Worm (Caenorhabditis elegans) whole organism, mixed stage, embryonic: Measurements from ENCODE around the gene npr-16.

Experiments used
- ces-1 ChIP-seq: fragments of 150-350 bp; optimal IDR thresholded peaks from 2 replicates; lab custom pipeline; 2014; ENCODE audit warnings: missing biosample characterization, missing genetic modification reagents, missing genetic modification characterization
- elt-3 ChIP-seq: fragments of 150-350 bp; optimal IDR thresholded peaks from 2 replicates; lab custom pipeline; 2014; ENCODE audit warnings: missing biosample characterization, missing genetic modification characterization
- flh-1 ChIP-seq: fragments of 200-800 bp; sonication (Bioruptor generic); optimal IDR thresholded peaks from 2 replicates; lab custom pipeline; 2018; ENCODE audit warnings: mild to moderate bottlenecking, missing genetic modification characterization, moderate library complexity, missing compliant biosample characterization
- lin-13 ChIP-seq: fragments of 150-350 bp; optimal IDR thresholded peaks from 2 replicates; lab custom pipeline; 2014; ENCODE audit warnings: missing biosample characterization, missing genetic modification characterization
- lsy-2 ChIP-seq: fragments of 150-350 bp; optimal IDR thresholded peaks from 2 replicates; lab custom pipeline; 2014; ENCODE audit warnings: missing biosample characterization, missing genetic modification characterization
- mep-1 ChIP-seq: fragments of 150-350 bp; optimal IDR thresholded peaks from 2 replicates; lab custom pipeline; 2017; ENCODE audit warnings: missing biosample characterization, missing genetic modification reagents, missing genetic modification characterization, inconsistent platforms
- nhr-12 ChIP-seq: fragments of 150-350 bp; optimal IDR thresholded peaks from 2 replicates; lab custom pipeline; 2014; ENCODE audit warnings: missing biosample characterization, missing genetic modification characterization
- nhr-2 ChIP-seq: fragments of 150-350 bp; optimal IDR thresholded peaks from 2 replicates; lab custom pipeline; 2014; ENCODE audit warnings: missing biosample characterization, missing genetic modification characterization
- nhr-237 ChIP-seq: fragments of 150-350 bp; optimal IDR thresholded peaks from 2 replicates; lab custom pipeline; 2014; ENCODE audit warnings: missing biosample characterization, missing genetic modification characterization
- sem-2 ChIP-seq: fragments of 200-800 bp; sonication (Bioruptor generic); optimal IDR thresholded peaks from 2 replicates; lab custom pipeline; 2018; ENCODE audit warnings: mild to moderate bottlenecking, missing genetic modification characterization, missing compliant biosample characterization
- snpc-4 ChIP-seq: fragments of 150-350 bp; optimal IDR thresholded peaks from 2 replicates; lab custom pipeline; 2014; ENCODE audit warnings: missing biosample characterization, missing genetic modification characterization
- tbx-8 ChIP-seq: fragments of 200-800 bp; sonication (Bioruptor generic); optimal IDR thresholded peaks from 2 replicates; lab custom pipeline; 2018; ENCODE audit warnings: mild to moderate bottlenecking, missing genetic modification characterization, moderate library complexity, missing compliant biosample characterization
- unc-39 ChIP-seq: fragments of 150-350 bp; optimal IDR thresholded peaks from 2 replicates; lab custom pipeline; 2014; ENCODE audit warnings: missing biosample characterization, missing genetic modification characterization
- unc-62 ChIP-seq: fragments of 150-350 bp; optimal IDR thresholded peaks from 2 replicates; lab custom pipeline; 2014; ENCODE audit warnings: missing biosample characterization, missing genetic modification reagents, missing genetic modification characterization

ce11 chrX:3547097-3547496 lies 28.5 kb downstream of the npr-16 start:
- TF ChIP-seq nhr-237 (tag; lab: Kevin White, UChicago) (no peak), elt-3 (tag; lab: Kevin White, UChicago) (no peak), lin-13 (tag; lab: Kevin White, UChicago) (no peak), ces-1 (no peak), nhr-12 (tag; lab: Kevin White, UChicago) (no peak), lsy-2 (tag; lab: Kevin White, UChicago) (no peak), tbx-8 (no peak), nhr-2 (tag; lab: Kevin White, UChicago) (no peak), unc-39 (no peak), flh-1 (GFP tag; lab: Kevin White, UChicago) (no peak), unc-62 (GFP tag; lab: Kevin White, UChicago) (no peak), sem-2 (GFP tag; lab: Kevin White, UChicago) (no peak), mep-1 (no peak), snpc-4 (no peak)
